Worm (Caenorhabditis elegans) whole organism, late embryonic: ENCODE measurements around the gene hrpk-2.

Experiments
- ama-1 ChIP-seq: fragments of 150-350 bp; optimal IDR thresholded peaks from 2 replicates; lab custom pipeline; 2014
- fkh-10 ChIP-seq: fragments of 150-350 bp; optimal IDR thresholded peaks from 2 replicates; lab custom pipeline; 2014; ENCODE audit warnings: missing biosample characterization, missing genetic modification reagents, missing genetic modification characterization
- hlh-15 ChIP-seq: sonication (generic microtip); optimal IDR thresholded peaks from 2 replicates; lab custom pipeline; 2016; ENCODE audit warnings: missing genetic modification characterization, missing compliant biosample characterization
- nhr-11 ChIP-seq: fragments of 150-350 bp; optimal IDR thresholded peaks from 2 replicates; lab custom pipeline; 2014; ENCODE audit warnings: missing biosample characterization, missing genetic modification characterization
- sox-4 ChIP-seq: sonication (generic microtip); optimal IDR thresholded peaks from 2 replicates; lab custom pipeline; 2017; ENCODE audit warnings: mild to moderate bottlenecking, missing genetic modification characterization, inconsistent platforms, missing compliant biosample characterization
- unc-86 ChIP-seq: sonication (generic microtip); optimal IDR thresholded peaks from 2 replicates; lab custom pipeline; 2016; ENCODE audit warnings: missing genetic modification characterization, missing compliant biosample characterization

DNA sequence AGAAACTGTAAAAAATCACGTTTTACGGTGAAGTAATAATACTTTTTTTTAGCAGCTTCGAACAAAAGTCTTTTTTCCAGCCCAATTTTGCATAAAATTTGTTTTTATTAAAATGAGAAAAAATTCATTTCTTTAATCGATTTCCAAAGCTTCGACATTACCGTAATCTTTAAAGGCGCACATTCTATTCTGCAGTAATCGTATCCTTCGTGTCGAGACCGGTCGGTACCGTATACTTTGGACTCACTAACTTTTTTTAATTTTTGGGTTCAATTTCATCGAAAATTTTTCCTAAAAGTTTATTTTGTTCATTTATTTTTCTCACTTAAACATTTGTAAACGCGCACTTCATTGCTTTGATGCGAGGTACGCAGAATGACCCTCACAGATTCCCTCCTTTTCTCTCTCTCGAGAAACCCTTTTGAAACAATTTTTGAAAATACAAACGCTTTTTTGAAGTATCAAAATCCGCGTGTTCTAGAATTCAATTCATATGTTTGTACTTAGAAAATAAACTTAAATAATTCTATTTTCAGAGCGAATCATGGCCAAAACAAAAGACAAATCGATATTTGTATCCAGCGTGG, at the start of gene hrpk-2:
- TF ChIP-seq unc-86 (tag; lab: Kevin White, UChicago) (no peak), ama-1 (lab: Kevin White, UChicago) (no peak), nhr-11 (no peak), sox-4 (tag; lab: Kevin White, UChicago) (no peak), fkh-10 (no peak), hlh-15 (tag; lab: Kevin White, UChicago) (no peak)
